Worm (Caenorhabditis elegans) whole organism, L1 larva: ENCODE results near the gene C49C3.21.

Experiments
- C16A3.4 ChIP-seq: fragments of 150-350 bp; optimal IDR thresholded peaks from 2 replicates; lab custom pipeline; 2014; ENCODE audit warnings: missing biosample characterization, missing genetic modification characterization
- aha-1 ChIP-seq: fragments of 150-350 bp; optimal IDR thresholded peaks from 2 replicates; lab custom pipeline; 2014; ENCODE audit warnings: missing biosample characterization, missing genetic modification characterization
- aly-2 ChIP-seq: fragments of 150-350 bp; optimal IDR thresholded peaks from 2 replicates; lab custom pipeline; 2014; ENCODE audit warnings: missing biosample characterization, missing genetic modification characterization
- blmp-1 ChIP-seq: fragments of 150-350 bp; optimal IDR thresholded peaks from 2 replicates; lab custom pipeline; 2014; ENCODE audit warnings: missing biosample characterization, missing genetic modification characterization
- ceh-8 ChIP-seq: fragments of 200-800 bp; sonication (Bioruptor generic); optimal IDR thresholded peaks from 2 replicates; lab custom pipeline; 2018; ENCODE audit warnings: mild to moderate bottlenecking, missing genetic modification characterization, moderate library complexity, missing compliant biosample characterization
- ceh-88 ChIP-seq: fragments of 200-800 bp; sonication (Bioruptor generic); IDR thresholded peaks from 2 replicates; pipeline ENCODE4 v1.3.6; 2022; ENCODE audit warnings: missing genetic modification characterization, missing compliant biosample characterization
- dpl-1 ChIP-seq, 3 experiments: fragments of 150-350 bp in 2 of 3; sonication (generic microtip) in 1 of 3; optimal IDR thresholded peaks; 2 replicates each; lab custom pipeline; 2014 to 2017; ENCODE audit warnings: missing biosample characterization in 3 of 3, missing genetic modification characterization in 3 of 3, missing genetic modification reagents in 3 of 3
- efl-1 ChIP-seq, 4 experiments: fragments of 150-350 bp; optimal IDR thresholded peaks in 3 of 4; peaks in 1 of 4; 1 replicate in 1 of 4; 2 replicates in 3 of 4; lab custom pipeline; 2014; ENCODE audit warnings: missing biosample characterization in 2 of 4, missing genetic modification characterization in 2 of 4, missing genetic modification reagents in 2 of 4
- efl-3 ChIP-seq: fragments of 200-800 bp; sonication (Bioruptor generic); optimal IDR thresholded peaks from 2 replicates; lab custom pipeline; 2018; ENCODE audit warnings: mild to moderate bottlenecking, missing genetic modification characterization, missing compliant biosample characterization
- fkh-10 ChIP-seq: sonication (generic microtip); optimal IDR thresholded peaks from 2 replicates; lab custom pipeline; 2017; ENCODE audit warnings: missing biosample characterization, missing genetic modification reagents, missing genetic modification characterization
- fkh-4 ChIP-seq: sonication (generic microtip); optimal IDR thresholded peaks from 2 replicates; lab custom pipeline; 2016; ENCODE audit warnings: missing compliant biosample characterization, missing genetic modification characterization, borderline replicate concordance
- fkh-8 ChIP-seq: sonication (generic microtip); optimal IDR thresholded peaks from 2 replicates; lab custom pipeline; 2016; ENCODE audit warnings: mild to moderate bottlenecking, missing genetic modification characterization, missing compliant biosample characterization
- irx-1 ChIP-seq: sonication (generic microtip); optimal IDR thresholded peaks from 2 replicates; lab custom pipeline; 2016; ENCODE audit warnings: missing genetic modification characterization, missing compliant biosample characterization
- lin-14 ChIP-seq: fragments of 200-800 bp; sonication (Bioruptor generic); optimal IDR thresholded peaks from 2 replicates; lab custom pipeline; 2018; ENCODE audit warnings: mild to moderate bottlenecking, missing genetic modification characterization, moderate library complexity, missing compliant biosample characterization
- lin-15B ChIP-seq: fragments of 150-350 bp; sonication (generic microtip); optimal IDR thresholded peaks from 3 replicates; lab custom pipeline; 2014; ENCODE audit warnings: missing biosample characterization, missing genetic modification characterization
- lin-35 ChIP-seq, 2 experiments: fragments of 150-350 bp; optimal IDR thresholded peaks; 2 replicates each; lab custom pipeline; 2014; ENCODE audit warnings: missing biosample characterization in 2 of 2, missing genetic modification characterization in 2 of 2, missing genetic modification reagents in 2 of 2
- lsy-2 ChIP-seq, 2 experiments: fragments of 150-350 bp; optimal IDR thresholded peaks; 2 replicates each; lab custom pipeline; 2014; ENCODE audit warnings: missing biosample characterization in 2 of 2, missing genetic modification characterization in 2 of 2
- mab-9 ChIP-seq: fragments of 200-800 bp; sonication (Bioruptor generic); IDR thresholded peaks from 2 replicates; pipeline ENCODE4 v1.3.6; 2022; ENCODE audit warnings: missing genetic modification reagents, missing genetic modification characterization, missing compliant biosample characterization
- mdl-1 ChIP-seq, 2 experiments: fragments of 150-350 bp; optimal IDR thresholded peaks; 2 replicates each; lab custom pipeline; 2014 to 2017; ENCODE audit warnings: missing biosample characterization in 2 of 2, missing genetic modification characterization in 2 of 2, inconsistent platforms in 1 of 2
- nhr-19 ChIP-seq: fragments of 200-800 bp; sonication (Bioruptor generic); conservative IDR thresholded peaks from 2 replicates; pipeline ENCODE4 v1.3.6; 2022; ENCODE audit warnings: missing genetic modification characterization, missing compliant biosample characterization
- nhr-20 ChIP-seq: sonication (generic microtip); optimal IDR thresholded peaks from 2 replicates; lab custom pipeline; 2016; ENCODE audit warnings: mild to moderate bottlenecking, missing genetic modification characterization, missing compliant biosample characterization
- nhr-237 ChIP-seq: fragments of 150-350 bp; optimal IDR thresholded peaks from 2 replicates; lab custom pipeline; 2014; ENCODE audit warnings: missing biosample characterization, missing genetic modification characterization
- nhr-47 ChIP-seq: sonication (generic microtip); optimal IDR thresholded peaks from 2 replicates; lab custom pipeline; 2016; ENCODE audit warnings: mild to moderate bottlenecking, missing genetic modification characterization, moderate library complexity, missing compliant biosample characterization
- nhr-71 ChIP-seq: sonication (generic microtip); optimal IDR thresholded peaks from 2 replicates; lab custom pipeline; 2016; ENCODE audit warnings: mild to moderate bottlenecking, missing genetic modification characterization, moderate library complexity, missing compliant biosample characterization
- nhr-76 ChIP-seq: sonication (generic microtip); optimal IDR thresholded peaks from 2 replicates; lab custom pipeline; 2017; ENCODE audit warnings: missing biosample characterization, missing genetic modification characterization
- nhr-90 ChIP-seq: sonication (generic microtip); optimal IDR thresholded peaks from 2 replicates; lab custom pipeline; 2016; ENCODE audit warnings: mild to moderate bottlenecking, missing genetic modification characterization, missing compliant biosample characterization; ENCODE audit not compliant: poor library complexity
- pax-3 ChIP-seq: fragments of 200-800 bp; sonication (Bioruptor generic); optimal IDR thresholded peaks from 2 replicates; lab custom pipeline; 2018; ENCODE audit warnings: mild to moderate bottlenecking, missing genetic modification characterization, moderate library complexity, missing compliant biosample characterization
- pqm-1 ChIP-seq: sonication (generic microtip); optimal IDR thresholded peaks from 3 replicates; lab custom pipeline; 2017; ENCODE audit warnings: missing biosample characterization, missing genetic modification characterization
- rnt-1 ChIP-seq: sonication (generic microtip); optimal IDR thresholded peaks from 2 replicates; lab custom pipeline; 2016; ENCODE audit warnings: mild to moderate bottlenecking, missing genetic modification characterization, moderate library complexity, missing compliant biosample characterization
- skn-1 ChIP-seq: fragments of 150-350 bp; optimal IDR thresholded peaks from 2 replicates; lab custom pipeline; 2014; ENCODE audit warnings: missing biosample characterization, missing genetic modification characterization
- snu-23 ChIP-seq: sonication (generic microtip); optimal IDR thresholded peaks from 2 replicates; lab custom pipeline; 2016; ENCODE audit warnings: missing genetic modification characterization, missing compliant biosample characterization
- unc-130 ChIP-seq: fragments of 150-350 bp; optimal IDR thresholded peaks from 2 replicates; lab custom pipeline; 2017; ENCODE audit warnings: missing biosample characterization, missing genetic modification characterization, inconsistent platforms
- unc-62 ChIP-seq: fragments of 150-350 bp; optimal IDR thresholded peaks from 2 replicates; lab custom pipeline; 2014; ENCODE audit warnings: missing biosample characterization, missing genetic modification reagents, missing genetic modification characterization
- unc-98 ChIP-seq: fragments of 200-800 bp; sonication (Bioruptor generic); IDR thresholded peaks from 2 replicates; pipeline ENCODE4 v1.3.6; 2022; ENCODE audit warnings: missing genetic modification characterization, missing compliant biosample characterization
- xbp-1 ChIP-seq: sonication (generic microtip); optimal IDR thresholded peaks from 2 replicates; lab custom pipeline; 2016; ENCODE audit warnings: missing genetic modification characterization, missing compliant biosample characterization
- zip-4 ChIP-seq: fragments of 200-800 bp; sonication (Bioruptor generic); optimal IDR thresholded peaks from 2 replicates; lab custom pipeline; 2018; ENCODE audit warnings: mild to moderate bottlenecking, missing genetic modification characterization, moderate library complexity, missing compliant biosample characterization
- ztf-4 ChIP-seq: fragments of 150-350 bp; optimal IDR thresholded peaks from 2 replicates; lab custom pipeline; 2014; ENCODE audit warnings: missing biosample characterization, missing genetic modification characterization

C49C3.21 gene

DNA sequence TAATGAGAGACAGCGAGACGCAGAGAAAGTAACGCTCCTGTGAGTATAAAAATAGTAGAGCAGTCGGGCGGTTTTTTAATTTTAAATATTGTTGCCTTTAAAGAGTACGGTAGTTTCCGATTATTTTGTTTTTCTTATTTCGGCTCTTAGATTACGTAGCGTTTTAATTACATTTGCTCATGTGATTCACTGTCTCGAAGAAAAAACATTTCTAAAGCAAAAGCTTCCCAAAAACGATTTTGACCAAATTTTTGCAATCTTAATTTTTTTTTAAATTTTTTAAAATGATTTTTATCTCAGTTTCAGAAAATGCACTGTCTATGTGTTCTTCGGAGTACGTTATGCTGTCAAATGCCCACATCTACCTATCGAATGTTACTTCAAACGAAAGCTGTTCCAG, 33.4 kb downstream of the C49C3.21 start, which contains the start of gene haf-1:
TSS of gene haf-1 (plus strand) at position 301 of the 400 bp plus-strand sequence.
- TF ChIP-seq ceh-88 (GFP tag; lab: Robert Waterston, UW) (no peak), unc-98 (GFP tag; lab: Robert Waterston, UW) (no peak), efl-1 (optimal IDR thresholded peaks at IDR 0.05; lab: Kevin White, UChicago) (no peak), efl-1 (GFP tag; optimal IDR thresholded peaks at IDR 0.05 in 1 of 2; lab: Kevin White, UChicago) (peak in 1 of 2 experiments; percentile 13)

DNA sequence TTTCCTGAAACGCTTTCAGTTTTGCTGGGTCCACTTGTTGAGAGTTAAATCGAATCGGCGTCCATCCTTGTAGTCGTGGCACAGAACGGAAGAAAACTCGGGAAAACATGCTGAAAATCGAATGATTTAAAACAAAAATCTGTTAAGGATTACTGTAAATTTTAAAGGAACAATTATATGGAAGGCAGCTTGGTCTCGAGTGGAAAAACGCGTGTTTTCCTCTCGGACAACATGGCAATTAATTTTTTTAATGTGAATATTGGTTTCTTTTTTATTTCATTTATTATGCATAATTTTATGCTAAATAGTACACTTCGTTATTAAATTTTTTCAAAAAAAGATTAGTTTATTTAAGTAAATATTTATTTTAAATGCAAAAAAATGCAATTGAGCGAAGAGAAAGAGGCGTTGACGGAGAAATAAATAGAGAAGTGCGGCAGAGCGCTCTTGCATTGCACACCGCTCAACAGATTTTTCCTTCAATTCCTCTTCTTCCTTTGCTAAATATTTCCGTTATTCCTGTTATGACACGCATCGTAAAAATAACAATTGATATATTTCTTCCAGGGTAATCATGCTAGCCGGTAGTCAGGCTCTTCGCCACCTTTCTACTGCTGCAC, 37.4 kb downstream of the C49C3.21 start, which contains the start of the genes C30H6.9 and dlat-2:
TSS of gene C30H6.9 (minus strand) at position 110 of the 620 bp plus-strand sequence.
TSS of gene dlat-2 (plus strand) at position 566 of the 620 bp plus-strand sequence.
- TF ChIP-seq C16A3.4 (tag; lab: Kevin White, UChicago) (peak; percentile 11), nhr-237 (no peak), rnt-1 (tag; lab: Kevin White, UChicago) (no peak), lin-35 (GFP tag; optimal IDR thresholded peaks at IDR 0.05; lab: Kevin White, UChicago) (peak; percentile 24 to 47), nhr-19 (GFP tag; lab: Robert Waterston, UW) (no peak), nhr-90 (tag; lab: Kevin White, UChicago) (peak; percentile 9), blmp-1 (tag; lab: Kevin White, UChicago) (peak; percentile 46), snu-23 (peak; percentile 15), unc-62 (GFP tag; lab: Kevin White, UChicago) (no peak), skn-1 (peak; percentile 3), efl-1 (optimal IDR thresholded peaks at IDR 0.05; lab: Kevin White, UChicago) (peak; percentile 20 to 25), efl-1 (GFP tag; optimal IDR thresholded peaks at IDR 0.05 in 1 of 2; lab: Kevin White, UChicago) (peak in 1 of 2 experiments; percentile 35), dpl-1 (GFP tag; optimal IDR thresholded peaks at IDR 0.05; lab: Kevin White, UChicago) (peak in 2 of 3 experiments; percentile 21 to 49), lin-15B (tag; lab: Kevin White, UChicago) (peak; percentile 13), nhr-20 (peak; percentile 22), lsy-2 (tag; optimal IDR thresholded peaks at IDR 0.05; lab: Kevin White, UChicago) (peak; percentile 19 to 50), nhr-47 (peak; percentile 24)
- TF ChIP-seq, all 84 proteins: peak for 12

DNA sequence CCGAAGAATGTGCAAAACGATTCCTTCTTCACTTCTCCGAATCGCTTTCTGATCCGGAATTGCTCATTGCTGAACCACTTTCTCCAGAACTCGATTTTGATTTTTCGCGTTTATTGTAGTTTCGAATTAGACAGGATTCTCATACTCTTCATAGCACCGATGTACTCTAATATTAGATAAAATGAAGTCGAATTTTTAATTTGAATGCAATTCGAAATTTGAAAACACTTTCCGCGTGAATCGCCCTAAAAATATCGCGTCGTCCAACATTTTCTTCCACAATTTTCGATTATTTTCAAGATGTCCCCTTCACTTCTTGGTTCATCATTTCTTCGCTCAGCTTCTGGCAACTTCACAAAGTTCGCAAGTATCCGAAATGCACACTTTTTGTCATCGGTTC, 39.3 kb downstream of the C49C3.21 start, which contains the start of gene C30H6.8:
TSS of gene C30H6.8 (plus strand) at position 301 of the 400 bp plus-strand sequence.
- no peak for TF ChIP-seq nhr-71
- no peak for TF ChIP-seq fkh-8 (tag; lab: Kevin White, UChicago)
- TF ChIP-seq pax-3 (tag; lab: Kevin White, UChicago), result no peak
- TF ChIP-seq efl-3, result no peak
- TF ChIP-seq blmp-1 (tag; lab: Kevin White, UChicago), result no peak
- TF ChIP-seq ztf-4 (tag; lab: Kevin White, UChicago), result no peak
- no peak for TF ChIP-seq nhr-47

DNA sequence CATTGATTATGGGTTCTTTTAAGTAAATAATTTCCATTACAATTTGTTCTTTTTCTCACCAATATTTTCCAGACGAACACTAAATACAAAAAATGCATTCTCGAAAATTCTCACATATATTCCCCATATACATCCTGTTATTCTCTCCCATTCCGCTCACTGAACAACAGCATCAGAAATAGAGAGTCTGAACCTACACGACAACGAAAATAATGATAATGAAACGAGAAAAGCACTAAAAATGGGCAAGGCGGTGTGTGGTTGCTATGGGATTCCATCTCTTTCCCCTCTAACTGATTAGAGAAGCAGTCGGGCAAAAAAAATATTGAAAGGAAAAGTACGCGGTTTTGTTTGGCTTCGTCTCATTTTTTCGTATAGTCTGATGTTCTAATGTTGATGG, 40.3 kb downstream of the C49C3.21 start, which contains the start of gene C30H6.12:
TSS of gene C30H6.12 (plus strand) at position 301 of the 400 bp plus-strand sequence.
- TF ChIP-seq nhr-71, result no peak
- TF ChIP-seq ceh-8 (GFP tag; lab: Kevin White, UChicago), result no peak
- no peak for TF ChIP-seq mdl-1 (tag; optimal IDR thresholded peaks at IDR 0.05; lab: Kevin White, UChicago)
- no peak for TF ChIP-seq aly-2 (tag; lab: Kevin White, UChicago)
- no peak for TF ChIP-seq aha-1 (tag; lab: Kevin White, UChicago)
- TF ChIP-seq ceh-88 (GFP tag; lab: Robert Waterston, UW), result no peak
- TF ChIP-seq nhr-76 (tag; lab: Kevin White, UChicago), result no peak
- no peak for TF ChIP-seq snu-23
- no peak for TF ChIP-seq xbp-1 (tag; lab: Kevin White, UChicago)
- no peak for TF ChIP-seq zip-4 (GFP tag; lab: Kevin White, UChicago)
- TF ChIP-seq lin-14 (GFP tag; lab: Kevin White, UChicago), result no peak
- no peak for TF ChIP-seq efl-3
- no peak for TF ChIP-seq pqm-1 (tag; lab: Kevin White, UChicago)
- TF ChIP-seq irx-1 (tag; lab: Kevin White, UChicago), result no peak
- no peak for TF ChIP-seq fkh-4 (tag; lab: Kevin White, UChicago)
- TF ChIP-seq fkh-10, result no peak
- no peak for TF ChIP-seq unc-130 (tag; lab: Kevin White, UChicago)
- TF ChIP-seq mab-9, result no peak
